Fruit fly (Drosophila melanogaster) whole organism, prepupa: ENCODE results near the gene Nprl2.

ENCODE experiments used
- Blimp-1 ChIP-seq: fragments of 200-800 bp; sonication (Bioruptor generic); optimal IDR thresholded peaks from 3 replicates; lab custom pipeline; 2017; ENCODE audit warnings: missing biosample characterization, missing genetic modification characterization, mild to moderate bottlenecking, moderate library complexity, missing genetic modification reagents
- CG10631 ChIP-seq: fragments of 200-800 bp; sonication (Bioruptor generic); optimal IDR thresholded peaks from 2 replicates; lab custom pipeline; 2016; ENCODE audit warnings: missing biosample characterization, missing genetic modification characterization
- CG10669 ChIP-seq: fragments of 200-800 bp; sonication (Bioruptor generic); optimal IDR thresholded peaks from 3 replicates; lab custom pipeline; 2018; ENCODE audit warnings: missing biosample characterization, mild to moderate bottlenecking, missing genetic modification characterization, moderate library complexity
- CG11294 ChIP-seq: fragments of 200-800 bp; sonication (Bioruptor generic); IDR thresholded peaks from 2 replicates; pipeline ENCODE4 v1.3.6; 2022; ENCODE audit warnings: missing biosample characterization, missing genetic modification characterization
- CG11762 ChIP-seq: fragments of 200-800 bp; sonication (Bioruptor generic); optimal IDR thresholded peaks from 3 replicates; lab custom pipeline; 2016; ENCODE audit warnings: missing biosample characterization, missing genetic modification characterization; ENCODE audit not compliant: insufficient read depth
- CG11902 ChIP-seq: fragments of 200-800 bp; sonication (Bioruptor generic); optimal IDR thresholded peaks from 3 replicates; lab custom pipeline; 2016; ENCODE audit warnings: missing biosample characterization, missing genetic modification characterization
- CG15336 ChIP-seq: fragments of 200-800 bp; sonication (Bioruptor generic); IDR thresholded peaks from 2 replicates; pipeline ENCODE4 v1.3.6; 2022; ENCODE audit warnings: missing biosample characterization, missing genetic modification characterization
- CG1621 ChIP-seq: fragments of 200-800 bp; sonication (Bioruptor generic); optimal IDR thresholded peaks from 3 replicates; lab custom pipeline; 2018; ENCODE audit warnings: missing biosample characterization, mild to moderate bottlenecking, missing genetic modification characterization
- CG16779 ChIP-seq: fragments of 200-800 bp; sonication (Bioruptor generic); optimal IDR thresholded peaks from 3 replicates; lab custom pipeline; 2017; ENCODE audit warnings: missing biosample characterization, mild to moderate bottlenecking, missing genetic modification characterization
- CG3032 ChIP-seq: fragments of 200-800 bp; optimal IDR thresholded peaks from 2 replicates; lab custom pipeline; 2019; ENCODE audit warnings: missing biosample characterization, mild to moderate bottlenecking, missing genetic modification characterization, moderate library complexity
- CG31627 ChIP-seq: fragments of 200-800 bp; sonication (Bioruptor generic); optimal IDR thresholded peaks from 3 replicates; lab custom pipeline; 2016; ENCODE audit warnings: missing biosample characterization, missing genetic modification characterization
- CG32006 ChIP-seq: fragments of 200-800 bp; sonication (Bioruptor generic); optimal IDR thresholded peaks from 3 replicates; lab custom pipeline; 2017; ENCODE audit warnings: missing biosample characterization, mild to moderate bottlenecking, missing genetic modification characterization
- CG34406 ChIP-seq: fragments of 200-800 bp; sonication (Bioruptor generic); optimal IDR thresholded peaks from 3 replicates; lab custom pipeline; 2016; ENCODE audit warnings: missing biosample characterization, missing genetic modification characterization
- CG3919 ChIP-seq: fragments of 200-800 bp; sonication (Bioruptor generic); optimal IDR thresholded peaks from 3 replicates; lab custom pipeline; 2016; ENCODE audit warnings: missing biosample characterization, missing genetic modification characterization
- CG4318 ChIP-seq: fragments of 200-800 bp; sonication (Bioruptor generic); optimal IDR thresholded peaks from 3 replicates; lab custom pipeline; 2017; ENCODE audit warnings: missing biosample characterization, mild to moderate bottlenecking, missing genetic modification characterization
- CG6163 ChIP-seq: fragments of 200-800 bp; sonication (Bioruptor generic); IDR thresholded peaks from 3 replicates; pipeline ENCODE4 v1.3.6; 2022; ENCODE audit warnings: missing biosample characterization, missing genetic modification characterization
- CG6276 ChIP-seq: fragments of 200-800 bp; sonication (Bioruptor generic); optimal IDR thresholded peaks from 2 replicates; lab custom pipeline; 2017; ENCODE audit warnings: missing biosample characterization, mild to moderate bottlenecking, missing genetic modification characterization
- CG6792 ChIP-seq: fragments of 200-800 bp; sonication (Bioruptor generic); optimal IDR thresholded peaks from 3 replicates; lab custom pipeline; 2016; ENCODE audit warnings: missing biosample characterization, missing genetic modification characterization
- CG6808 ChIP-seq: fragments of 200-800 bp; sonication (Bioruptor generic); optimal IDR thresholded peaks from 3 replicates; lab custom pipeline; 2017; ENCODE audit warnings: missing biosample characterization, missing genetic modification characterization, mild to moderate bottlenecking, moderate library complexity, missing genetic modification reagents
- CG6854 ChIP-seq: fragments of 200-800 bp; sonication (Bioruptor generic); optimal IDR thresholded peaks from 2 replicates; lab custom pipeline; 2017; ENCODE audit warnings: missing biosample characterization, mild to moderate bottlenecking, missing genetic modification characterization
- CG7368 ChIP-seq: fragments of 200-800 bp; sonication (Bioruptor generic); optimal IDR thresholded peaks from 3 replicates; lab custom pipeline; 2016; ENCODE audit warnings: missing biosample characterization, missing genetic modification characterization
- CG8119 ChIP-seq: fragments of 200-800 bp; sonication (Bioruptor generic); IDR thresholded peaks from 3 replicates; pipeline ENCODE4 v1.3.6; 2022; ENCODE audit warnings: missing biosample characterization, missing genetic modification characterization
- CG8319 ChIP-seq: fragments of 200-800 bp; sonication (Bioruptor generic); optimal IDR thresholded peaks from 3 replicates; lab custom pipeline; 2016; ENCODE audit warnings: missing biosample characterization, missing genetic modification characterization
- CG8632 ChIP-seq: fragments of 200-800 bp; sonication (Bioruptor generic); optimal IDR thresholded peaks from 3 replicates; lab custom pipeline; 2016; ENCODE audit warnings: missing biosample characterization, missing genetic modification characterization
- CG9139 ChIP-seq: fragments of 200-800 bp; sonication (Bioruptor generic); optimal IDR thresholded peaks from 3 replicates; lab custom pipeline; 2017; ENCODE audit warnings: missing biosample characterization, mild to moderate bottlenecking, missing genetic modification characterization
- Eip75B ChIP-seq: fragments of 200-800 bp; sonication (Bioruptor generic); optimal IDR thresholded peaks from 3 replicates; lab custom pipeline; 2016; ENCODE audit warnings: missing biosample characterization, missing genetic modification characterization
- Eip78C ChIP-seq: fragments of 200-800 bp; sonication (Bioruptor generic); peaks from one replicate; lab custom pipeline; 2016; ENCODE audit warnings: missing biosample characterization, missing genetic modification characterization
- Eip93F ChIP-seq: fragments of 200-800 bp; sonication (Bioruptor generic); optimal IDR thresholded peaks from 2 replicates; lab custom pipeline; 2016; ENCODE audit warnings: missing biosample characterization, mild to moderate bottlenecking, missing genetic modification characterization
- Ets21C ChIP-seq: fragments of 200-800 bp; sonication (Bioruptor generic); optimal IDR thresholded peaks from 3 replicates; lab custom pipeline; 2016; ENCODE audit warnings: missing biosample characterization, missing genetic modification characterization
- Ets96B ChIP-seq: fragments of 200-800 bp; optimal IDR thresholded peaks from 2 replicates; lab custom pipeline; 2019; ENCODE audit warnings: missing biosample characterization, mild to moderate bottlenecking, missing genetic modification characterization, moderate library complexity
- Gug ChIP-seq: fragments of 200-800 bp; sonication (Bioruptor generic); IDR thresholded peaks from 2 replicates; pipeline ENCODE4 v1.3.6; 2022; ENCODE audit warnings: missing biosample characterization, missing genetic modification characterization
- Hr39 ChIP-seq: fragments of 200-800 bp; sonication (Bioruptor generic); optimal IDR thresholded peaks from 2 replicates; lab custom pipeline; 2016; ENCODE audit warnings: missing biosample characterization, missing genetic modification characterization
- Hr4 ChIP-seq: fragments of 200-800 bp; sonication (Bioruptor generic); optimal IDR thresholded peaks from 3 replicates; lab custom pipeline; 2016; ENCODE audit warnings: missing biosample characterization, missing genetic modification characterization
- Lpt ChIP-seq: fragments of 200-800 bp; sonication (Bioruptor generic); optimal IDR thresholded peaks from 3 replicates; lab custom pipeline; 2016; ENCODE audit warnings: missing biosample characterization, missing genetic modification characterization
- Met ChIP-seq: fragments of 200-800 bp; sonication (Bioruptor generic); optimal IDR thresholded peaks from 3 replicates; lab custom pipeline; 2016; ENCODE audit warnings: missing biosample characterization, missing genetic modification characterization
- OdsH ChIP-seq: fragments of 200-800 bp; sonication (Bioruptor generic); optimal IDR thresholded peaks from 3 replicates; lab custom pipeline; 2016; ENCODE audit warnings: missing biosample characterization, missing genetic modification characterization
- Sox15 ChIP-seq: fragments of 200-800 bp; sonication (Bioruptor generic); optimal IDR thresholded peaks from 3 replicates; lab custom pipeline; 2016; ENCODE audit warnings: missing biosample characterization, missing genetic modification characterization
- achi ChIP-seq: fragments of 200-800 bp; sonication (Bioruptor generic); optimal IDR thresholded peaks from 3 replicates; lab custom pipeline; 2016; ENCODE audit warnings: missing biosample characterization, missing genetic modification characterization
- acj6 ChIP-seq: fragments of 200-800 bp; sonication (Bioruptor generic); optimal IDR thresholded peaks from 3 replicates; lab custom pipeline; 2016; ENCODE audit warnings: missing biosample characterization, missing genetic modification characterization
- dac ChIP-seq: fragments of 200-800 bp; sonication (Bioruptor generic); optimal IDR thresholded peaks from 2 replicates; lab custom pipeline; 2017; ENCODE audit warnings: missing biosample characterization, mild to moderate bottlenecking, missing genetic modification characterization
- dsx ChIP-seq: fragments of 200-800 bp; optimal IDR thresholded peaks from 3 replicates; lab custom pipeline; 2019; ENCODE audit warnings: missing biosample characterization, mild to moderate bottlenecking, missing genetic modification characterization, moderate library complexity; ENCODE audit not compliant: poor library complexity, severe bottlenecking
- eg ChIP-seq: fragments of 200-800 bp; sonication (Bioruptor generic); IDR thresholded peaks from 3 replicates; pipeline ENCODE4 v1.3.6; 2022; ENCODE audit warnings: missing biosample characterization, missing genetic modification characterization
- esn ChIP-seq: fragments of 200-800 bp; sonication (Bioruptor generic); optimal IDR thresholded peaks from 2 replicates; lab custom pipeline; 2016; ENCODE audit warnings: missing biosample characterization, mild to moderate bottlenecking, missing genetic modification characterization, moderate library complexity
- fd59A ChIP-seq: fragments of 200-800 bp; sonication (Bioruptor generic); optimal IDR thresholded peaks from 2 replicates; lab custom pipeline; 2017; ENCODE audit warnings: missing biosample characterization, mild to moderate bottlenecking, missing genetic modification characterization, missing genetic modification reagents
- lz ChIP-seq: fragments of 200-800 bp; sonication (Bioruptor generic); optimal IDR thresholded peaks from 3 replicates; lab custom pipeline; 2016; ENCODE audit warnings: missing biosample characterization, missing genetic modification characterization
- net ChIP-seq: fragments of 200-800 bp; sonication (Bioruptor generic); optimal IDR thresholded peaks from 3 replicates; lab custom pipeline; 2016; ENCODE audit warnings: missing biosample characterization, missing genetic modification characterization
- pdm3 ChIP-seq: fragments of 200-800 bp; sonication (Bioruptor generic); optimal IDR thresholded peaks from 3 replicates; lab custom pipeline; 2016; ENCODE audit warnings: missing biosample characterization, missing genetic modification characterization
- salr ChIP-seq, 2 experiments: fragments of 200-800 bp; sonication (Bioruptor generic); optimal IDR thresholded peaks; 3 replicates each; lab custom pipeline; 2016 to 2018; ENCODE audit warnings: missing biosample characterization in 2 of 2, missing genetic modification characterization in 2 of 2, mild to moderate bottlenecking in 1 of 2
- spab ChIP-seq: fragments of 200-800 bp; sonication (Bioruptor generic); optimal IDR thresholded peaks from 2 replicates; lab custom pipeline; 2017; ENCODE audit warnings: missing biosample characterization, mild to moderate bottlenecking, missing genetic modification characterization, missing genetic modification reagents
- ss ChIP-seq, 2 experiments: fragments of 200-800 bp; sonication (Bioruptor generic); optimal IDR thresholded peaks; 2 replicates in 1 of 2; 3 replicates in 1 of 2; lab custom pipeline; 2017 to 2018; ENCODE audit warnings: mild to moderate bottlenecking in 2 of 2, missing biosample characterization in 2 of 2, missing genetic modification characterization in 2 of 2, moderate library complexity in 1 of 2
- svp ChIP-seq: fragments of 200-800 bp; sonication (Bioruptor generic); peaks from one replicate; lab custom pipeline; 2016; ENCODE audit warnings: missing biosample characterization, missing genetic modification characterization
- topi ChIP-seq: fragments of 200-800 bp; sonication (Bioruptor generic); optimal IDR thresholded peaks from 3 replicates; lab custom pipeline; 2016; ENCODE audit warnings: missing biosample characterization, missing genetic modification characterization

The Nprl2 gene

dm6 chrX:16873053-16873452 lies 11.1 kb downstream of the Nprl2 start:
- TF ChIP-seq Hr39 (GFP tag; lab: Kevin White, UChicago) (no peak), dsx (GFP tag; lab: Kevin White, UChicago) (peak; percentile 43), CG31627 (no peak), dac (peak; percentile 53), salr (GFP tag; optimal IDR thresholded peaks at IDR 0.05; lab: Kevin White, UChicago) (peak in 1 of 2 experiments; percentile 21), Lpt (GFP tag; lab: Kevin White, UChicago) (peak; percentile 25), OdsH (GFP tag; lab: Kevin White, UChicago) (peak; percentile 69), CG9139 (no peak), acj6 (peak; percentile 40), CG7368 (GFP tag; lab: Kevin White, UChicago) (peak; percentile 32), pdm3 (no peak), CG6854 (no peak), CG8119 (GFP tag; lab: Robert Waterston, UW) (peak; percentile 85), Ets21C (GFP tag; lab: Kevin White, UChicago) (no peak), Blimp-1 (GFP tag; lab: Kevin White, UChicago) (peak; percentile 62), CG6792 (GFP tag; lab: Kevin White, UChicago) (peak; percentile 54), spab (peak; percentile 26), CG3919 (GFP tag; lab: Kevin White, UChicago) (peak; percentile 31), CG11762 (GFP tag; lab: Kevin White, UChicago) (peak; percentile 30), CG6163 (GFP tag; lab: Robert Waterston, UW) (peak; percentile 57; the same call in 1 of the 3 replicates), CG15336 (GFP tag; lab: Robert Waterston, UW) (peak; percentile 83), CG16779 (peak; percentile 29), Eip75B (no peak), topi (GFP tag; lab: Kevin White, UChicago) (no peak), Ets96B (tag; lab: Kevin White, UChicago) (peak; percentile 22), achi (peak; percentile 77), svp (GFP tag; lab: Kevin White, UChicago) (peak; percentile 55), Sox15 (GFP tag; lab: Kevin White, UChicago) (peak; percentile 41), CG6808 (GFP tag; lab: Kevin White, UChicago) (peak; percentile 23), ss (GFP tag; optimal IDR thresholded peaks at IDR 0.05; lab: Kevin White, UChicago) (peak; percentile 31 to 65), CG3032 (tag; lab: Kevin White, UChicago) (peak; percentile 49), CG8632 (GFP tag; lab: Kevin White, UChicago) (peak; percentile 73), net (GFP tag; lab: Kevin White, UChicago) (peak; percentile 25), CG6276 (peak; percentile 76), Hr4 (GFP tag; lab: Kevin White, UChicago) (peak; percentile 41), Gug (no peak), CG11902 (GFP tag; lab: Kevin White, UChicago) (peak; percentile 27), CG4318 (GFP tag; lab: Kevin White, UChicago) (peak; percentile 75), CG11294 (GFP tag; lab: Robert Waterston, UW) (peak; percentile 36), eg (GFP tag; lab: Robert Waterston, UW) (peak; percentile 66), CG10669 (GFP tag; lab: Kevin White, UChicago) (peak; percentile 7), CG8319 (peak; percentile 12), CG34406 (GFP tag; lab: Kevin White, UChicago) (peak; percentile 71), esn (GFP tag; lab: Kevin White, UChicago) (peak; percentile 27), CG10631 (GFP tag; lab: Kevin White, UChicago) (peak; percentile 65), Met (GFP tag; lab: Kevin White, UChicago) (peak; percentile 9), Eip78C (GFP tag; lab: Kevin White, UChicago) (peak; percentile 81), fd59A (GFP tag; lab: Kevin White, UChicago) (no peak), Eip93F (GFP tag; lab: Kevin White, UChicago) (no peak), CG1621 (tag; lab: Kevin White, UChicago) (no peak), CG32006 (GFP tag; lab: Kevin White, UChicago) (peak; percentile 92), lz (peak; percentile 16)
